Worm (Caenorhabditis elegans) whole organism, midembryonic: ENCODE results near the gene Y46B2A.3.
"Not testable (repeated sequence)": the region's sequence is repeated elsewhere in the genome, so short reads cannot be mapped to it uniquely, and the experiment has no call there.

Experiments
- T22C8.4 ChIP-seq: fragments of 200-800 bp; sonication (Bioruptor generic); IDR thresholded peaks from 2 replicates; pipeline ENCODE4 v1.3.6; 2022; ENCODE audit warnings: missing genetic modification characterization, missing compliant biosample characterization
- cog-1 ChIP-seq: sonication (generic microtip); optimal IDR thresholded peaks from 2 replicates; lab custom pipeline; 2016; ENCODE audit warnings: missing genetic modification characterization, missing compliant biosample characterization
- flt-1 ChIP-seq: fragments of 200-800 bp; sonication (Bioruptor generic); IDR thresholded peaks from 2 replicates; pipeline ENCODE4 v1.3.6; 2022; ENCODE audit warnings: missing genetic modification characterization, missing compliant biosample characterization
- klf-2 ChIP-seq: fragments of 200-800 bp; sonication (Bioruptor generic); conservative IDR thresholded peaks from 2 replicates; pipeline ENCODE4 v1.3.6; 2022; ENCODE audit warnings: missing genetic modification reagents, missing genetic modification characterization, missing compliant biosample characterization
- med-1 ChIP-seq: sonication (generic microtip); optimal IDR thresholded peaks from 2 replicates; lab custom pipeline; 2017; ENCODE audit warnings: missing genetic modification characterization, mild to moderate bottlenecking, missing compliant biosample characterization, antibody characterized with exemption, missing genetic modification reagents; ENCODE audit not compliant: insufficient read depth
- ref-1 ChIP-seq: fragments of 200-800 bp; sonication (Bioruptor generic); conservative IDR thresholded peaks from 2 replicates; pipeline ENCODE4 v1.3.6; 2022; ENCODE audit warnings: missing genetic modification reagents, missing genetic modification characterization, missing compliant biosample characterization
- tab-1 ChIP-seq: fragments of 200-800 bp; sonication (Bioruptor generic); IDR thresholded peaks from 2 replicates; pipeline ENCODE4 v1.3.6; 2022; ENCODE audit warnings: missing genetic modification characterization, missing compliant biosample characterization
- ztf-23 ChIP-seq: fragments of 200-800 bp; sonication (Bioruptor generic); IDR thresholded peaks from 2 replicates; pipeline ENCODE4 v1.3.6; 2022; ENCODE audit warnings: missing genetic modification reagents, missing genetic modification characterization, missing compliant biosample characterization
- ztf-29 ChIP-seq: fragments of 200-800 bp; sonication (Bioruptor generic); IDR thresholded peaks from 2 replicates; pipeline ENCODE4 v1.3.6; 2022; ENCODE audit warnings: missing genetic modification reagents, missing genetic modification characterization, missing compliant biosample characterization

Y46B2A.3 gene

ce11 chrII:845618-846017, 21.1 kb downstream of the Y46B2A.3 start, which contains the start of gene F28A10.7:
Gene F28A10.7, minus strand, starts transcription at chrII:845718.
- no peak for TF ChIP-seq med-1 (GFP tag; lab: Kevin White, UChicago)
- no peak for TF ChIP-seq ref-1

DNA sequence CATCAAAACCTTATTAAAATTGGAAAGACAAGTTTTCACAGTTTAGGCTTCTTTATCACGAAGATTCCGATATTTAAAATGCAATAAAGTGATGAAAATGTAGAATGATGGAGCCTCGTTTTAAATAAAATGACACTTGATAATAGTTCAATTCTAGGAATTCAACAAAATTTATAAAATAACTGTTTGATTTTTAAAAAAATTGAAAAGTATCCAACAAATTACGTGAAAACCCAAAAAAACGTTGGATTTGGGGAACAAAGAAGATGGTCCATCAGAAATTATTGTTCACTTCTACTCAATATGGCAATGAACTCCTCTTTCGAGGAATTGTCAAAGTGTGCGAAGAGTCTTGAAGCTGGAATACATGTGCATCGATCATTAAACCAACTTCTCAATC, 22.7 kb downstream of the Y46B2A.3 start, which contains the start of gene F28A10.4:
F28A10.4 (plus strand) TSS at position 301 of the 400 bp plus-strand sequence.
- no peak for TF ChIP-seq klf-2 (GFP tag; lab: Robert Waterston, UW)

- TF ChIP-seq tab-1 (GFP tag; lab: Robert Waterston, UW) (no peak), T22C8.4 (GFP tag; lab: Robert Waterston, UW) (no peak), ref-1 (no peak), cog-1 (tag; lab: Kevin White, UChicago) (no peak), med-1 (GFP tag; lab: Kevin White, UChicago) (no peak), flt-1 (GFP tag; lab: Robert Waterston, UW) (no peak), klf-2 (GFP tag; lab: Robert Waterston, UW) (no peak), ztf-23 (no peak), ztf-29 (GFP tag; lab: Robert Waterston, UW) (no peak)
These were observed 26.6 kb downstream of the Y46B2A.3 start, which contains the start of gene clc-33 for ce11 chrII:840131-840530. Gene clc-33, plus strand, starts transcription at chrII:840431.

ce11 chrII:838414-838813, 28.3 kb downstream of the Y46B2A.3 start, which contains the start of gene F28A10.8:
Gene F28A10.8, minus strand, starts transcription at chrII:838514.
- TF ChIP-seq T22C8.4 (GFP tag; lab: Robert Waterston, UW) (no peak), klf-2 (GFP tag; lab: Robert Waterston, UW) (no peak), ztf-23 (no peak), med-1 (GFP tag; lab: Kevin White, UChicago) (no peak), ref-1 (no peak), flt-1 (GFP tag; lab: Robert Waterston, UW) (no peak), tab-1 (GFP tag; lab: Robert Waterston, UW) (no peak), ztf-29 (GFP tag; lab: Robert Waterston, UW) (no peak)

ce11 chrII:825521-825920, 41.2 kb downstream of the Y46B2A.3 start, which contains the start of gene F28A10.1:
Gene F28A10.1, plus strand, starts transcription at chrII:825821.
- TF ChIP-seq flt-1 (GFP tag; lab: Robert Waterston, UW), result no peak
- TF ChIP-seq ztf-29 (GFP tag; lab: Robert Waterston, UW), result no peak
- TF ChIP-seq ztf-23, result no peak
- TF ChIP-seq T22C8.4 (GFP tag; lab: Robert Waterston, UW), result no peak
- TF ChIP-seq med-1 (GFP tag; lab: Kevin White, UChicago), result no peak
- no peak for TF ChIP-seq ref-1
- no peak for TF ChIP-seq klf-2 (GFP tag; lab: Robert Waterston, UW)
- no peak for TF ChIP-seq tab-1 (GFP tag; lab: Robert Waterston, UW)
- TF ChIP-seq cog-1 (tag; lab: Kevin White, UChicago), result no peak

ce11 chrII:823529-823928, 43.2 kb downstream of the Y46B2A.3 start, which contains the start of gene F46F5.10:
Gene F46F5.10, plus strand, starts transcription at chrII:823829.
- no peak for TF ChIP-seq ztf-29 (GFP tag; lab: Robert Waterston, UW)
- no peak for TF ChIP-seq med-1 (GFP tag; lab: Kevin White, UChicago)
- no peak for TF ChIP-seq T22C8.4 (GFP tag; lab: Robert Waterston, UW)
- TF ChIP-seq ref-1, result no peak
- no peak for TF ChIP-seq cog-1 (tag; lab: Kevin White, UChicago)
- no peak for TF ChIP-seq tab-1 (GFP tag; lab: Robert Waterston, UW)
- no peak for TF ChIP-seq flt-1 (GFP tag; lab: Robert Waterston, UW)
- no peak for TF ChIP-seq ztf-23
- TF ChIP-seq klf-2 (GFP tag; lab: Robert Waterston, UW), result no peak

- TF ChIP-seq ztf-23; T22C8.4 (GFP tag; lab: Robert Waterston, UW); klf-2 (GFP tag; lab: Robert Waterston, UW): not testable (repeated sequence)
These were observed 44.0 kb downstream of the Y46B2A.3 start, which contains the start of gene msrp-4 for ce11 chrII:822730-823129. Gene msrp-4, minus strand, starts transcription at chrII:822830.

DNA sequence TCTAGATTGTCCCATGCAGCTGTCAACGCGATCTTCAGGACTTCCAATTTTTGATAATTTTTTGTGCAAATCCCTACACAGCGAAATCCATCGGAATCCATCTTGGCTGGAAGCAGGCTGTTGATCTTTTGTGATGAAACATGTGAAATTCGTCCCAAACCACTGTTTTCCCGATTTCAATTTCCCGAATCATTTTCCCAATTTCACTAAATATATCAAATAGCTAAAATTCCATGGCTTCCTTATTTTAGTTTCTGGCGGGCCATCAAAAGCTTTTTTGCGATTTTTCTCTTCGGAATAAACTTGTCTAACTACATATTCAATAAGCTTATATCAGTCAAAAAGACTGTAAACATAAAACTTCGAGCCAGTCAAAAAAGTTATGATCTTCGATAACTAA, 45.2 kb downstream of the Y46B2A.3 start, which contains the start of gene F46F5.8:
F46F5.8 (minus strand) TSS at position 101 of the 400 bp plus-strand sequence.
- TF ChIP-seq med-1 (GFP tag; lab: Kevin White, UChicago) (no peak), ztf-29 (GFP tag; lab: Robert Waterston, UW) (no peak), ztf-23 (no peak), T22C8.4 (GFP tag; lab: Robert Waterston, UW) (no peak), ref-1 (no peak), flt-1 (GFP tag; lab: Robert Waterston, UW) (no peak), klf-2 (GFP tag; lab: Robert Waterston, UW) (no peak), cog-1 (tag; lab: Kevin White, UChicago) (no peak)

- no peak for TF ChIP-seq ztf-23
- TF ChIP-seq ref-1, result no peak
- TF ChIP-seq klf-2 (GFP tag; lab: Robert Waterston, UW), result no peak
- no peak for TF ChIP-seq T22C8.4 (GFP tag; lab: Robert Waterston, UW)
- no peak for TF ChIP-seq tab-1 (GFP tag; lab: Robert Waterston, UW)
- TF ChIP-seq med-1 (GFP tag; lab: Kevin White, UChicago), result no peak
- no peak for TF ChIP-seq flt-1 (GFP tag; lab: Robert Waterston, UW)
- no peak for TF ChIP-seq cog-1 (tag; lab: Kevin White, UChicago)
- TF ChIP-seq ztf-29 (GFP tag; lab: Robert Waterston, UW), result no peak
These were observed 46.2 kb downstream of the Y46B2A.3 start, which contains the start of gene F46F5.7 for ce11 chrII:820519-820918. Gene F46F5.7, minus strand, starts transcription at chrII:820619.

DNA sequence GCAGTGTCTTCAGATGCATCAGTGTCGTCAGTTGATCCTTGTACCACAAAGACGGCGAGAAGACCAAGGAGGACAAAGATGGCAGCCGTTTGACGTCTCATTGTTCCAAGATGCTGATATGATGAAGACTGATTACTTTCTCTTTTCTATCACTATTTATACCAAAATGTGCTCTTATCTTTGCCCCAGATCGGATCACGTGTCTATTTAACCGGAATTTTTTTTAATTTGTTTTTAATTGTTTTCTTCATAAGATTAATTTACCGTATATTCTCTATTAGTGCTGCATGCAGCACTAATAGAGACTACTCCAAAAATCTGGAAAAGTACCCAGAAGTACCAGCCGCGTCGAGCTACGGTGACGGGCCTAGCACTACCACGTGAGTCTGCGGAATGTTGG, 52.0 kb downstream of the Y46B2A.3 start, which contains the start of gene msrp-3:
msrp-3 (minus strand) TSS at position 101 of the 400 bp plus-strand sequence.
- TF ChIP-seq cog-1 (tag; lab: Kevin White, UChicago) (no peak), klf-2 (GFP tag; lab: Robert Waterston, UW) (no peak), ztf-23 (no peak), tab-1 (GFP tag; lab: Robert Waterston, UW) (no peak), T22C8.4 (GFP tag; lab: Robert Waterston, UW) (no peak), flt-1 (GFP tag; lab: Robert Waterston, UW) (no peak), ztf-29 (GFP tag; lab: Robert Waterston, UW) (no peak), med-1 (GFP tag; lab: Kevin White, UChicago) (no peak), ref-1 (no peak)
